Fruit fly (Drosophila melanogaster) whole organism, wandering third instar larva: ENCODE results near the gene CG31848.

Experiments used
- CG32264 ChIP-seq: fragments of 200-800 bp; sonication (Bioruptor generic); optimal IDR thresholded peaks from 2 replicates; lab custom pipeline; 2016; ENCODE audit warnings: missing biosample characterization, missing genetic modification characterization
- CG9705 ChIP-seq: fragments of 200-800 bp; sonication (Bioruptor generic); optimal IDR thresholded peaks from 2 replicates; lab custom pipeline; 2018; ENCODE audit warnings: missing biosample characterization, mild to moderate bottlenecking, missing genetic modification characterization
- br ChIP-seq: fragments of 200-800 bp; sonication (Bioruptor generic); optimal IDR thresholded peaks from 2 replicates; lab custom pipeline; 2016; ENCODE audit warnings: missing biosample characterization, missing genetic modification characterization
- dsf ChIP-seq: sonication (Bioruptor generic); optimal IDR thresholded peaks from 2 replicates; lab custom pipeline; 2016; ENCODE audit warnings: missing biosample characterization, missing genetic modification characterization, borderline replicate concordance
- ey ChIP-seq: fragments of 200-800 bp; sonication (Bioruptor generic); optimal IDR thresholded peaks from 2 replicates; lab custom pipeline; 2016; ENCODE audit warnings: missing biosample characterization, missing genetic modification characterization
- h ChIP-seq: fragments of 200-800 bp; sonication (Bioruptor generic); optimal IDR thresholded peaks from 3 replicates; lab custom pipeline; 2016; ENCODE audit warnings: missing biosample characterization, mild to moderate bottlenecking, missing genetic modification characterization
- psq ChIP-seq: fragments of 200-800 bp; sonication (Bioruptor generic); optimal IDR thresholded peaks from 3 replicates; lab custom pipeline; 2017; ENCODE audit warnings: missing biosample characterization, mild to moderate bottlenecking, missing genetic modification characterization, moderate library complexity
- usp ChIP-seq: fragments of >200 bp; optimal IDR thresholded peaks from 2 replicates; lab custom pipeline; 2017; ENCODE audit warnings: missing biosample characterization, missing genetic modification characterization

DNA sequence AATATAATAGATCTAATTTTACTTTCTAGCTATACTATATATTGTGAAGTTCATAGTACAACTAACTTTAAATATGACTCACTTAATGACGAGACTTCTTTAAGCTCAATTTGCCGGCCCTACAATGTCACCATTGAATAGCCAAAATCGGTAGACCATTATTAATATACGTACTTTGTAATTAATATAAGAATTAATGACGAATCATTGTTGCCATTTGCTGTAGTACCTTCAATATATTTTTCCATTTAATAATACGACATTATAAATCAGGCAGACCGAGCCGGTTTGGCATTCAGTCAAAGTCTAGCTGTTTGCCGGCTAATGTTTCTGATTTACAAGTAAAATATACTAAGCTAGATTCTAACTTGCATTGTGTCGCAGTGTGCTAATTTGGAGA is 26.0 kb downstream of the CG31848 start, which contains the start of gene Jhbp13:
- TF ChIP-seq CG9705 (GFP tag; lab: Kevin White, UChicago) (no peak), h (no peak), br (no peak), ey (GFP tag; lab: Kevin White, UChicago) (no peak), CG32264 (no peak), usp (no peak), psq (GFP tag; lab: Kevin White, UChicago) (no peak), dsf (GFP tag; lab: Kevin White, UChicago) (no peak)
